Worm (Caenorhabditis elegans) whole organism, late embryonic: ENCODE measurements around the gene ttr-53.

Source experiments
- ceh-2 ChIP-seq: sonication (generic microtip); optimal IDR thresholded peaks from 2 replicates; lab custom pipeline; 2016; ENCODE audit warnings: missing genotype, missing genetic modification characterization, missing compliant biosample characterization
- fkh-10 ChIP-seq: fragments of 150-350 bp; optimal IDR thresholded peaks from 2 replicates; lab custom pipeline; 2014; ENCODE audit warnings: missing biosample characterization, missing genetic modification reagents, missing genetic modification characterization
- lim-6 ChIP-seq: sonication (generic microtip); optimal IDR thresholded peaks from 2 replicates; lab custom pipeline; 2016; ENCODE audit warnings: missing genetic modification characterization, missing compliant biosample characterization
- unc-55 ChIP-seq: sonication (generic microtip); optimal IDR thresholded peaks from 2 replicates; lab custom pipeline; 2017; ENCODE audit warnings: missing biosample characterization, missing genetic modification reagents, missing genetic modification characterization
- ztf-16 ChIP-seq: sonication (generic microtip); optimal IDR thresholded peaks from 2 replicates; lab custom pipeline; 2017; ENCODE audit warnings: missing genetic modification characterization, missing compliant biosample characterization

- TF ChIP-seq fkh-10 (GFP tag; lab: Kevin White, UChicago) = no peak
- no peak for TF ChIP-seq ztf-16
- TF ChIP-seq unc-55 (GFP tag; lab: Kevin White, UChicago) = no peak
- no peak for TF ChIP-seq ceh-2 (tag; lab: Kevin White, UChicago)
- TF ChIP-seq lim-6 (tag; lab: Kevin White, UChicago) = no peak
Measured at ce11 chrIV:10157489-10158088, at the start of gene ttr-53.
